Fruit fly (Drosophila melanogaster) whole organism, embryonic: ENCODE results near the gene CG34290.
A peak's percentile ranks its signal among the peaks of the same experiment; 100 is the strongest.

Experiments used
- Antp ChIP-seq: fragments of 200-800 bp; sonication (Bioruptor generic); optimal IDR thresholded peaks from 3 replicates; lab custom pipeline; 2016; ENCODE audit warnings: missing biosample characterization, missing genetic modification characterization
- Atf-2 ChIP-seq: fragments of 200-800 bp; sonication (Bioruptor generic); optimal IDR thresholded peaks from 2 replicates; lab custom pipeline; 2016; ENCODE audit warnings: missing biosample characterization, missing genetic modification characterization
- B-H1 ChIP-seq: fragments of 200-800 bp; sonication (Bioruptor generic); IDR thresholded peaks from 3 replicates; pipeline ENCODE4 v1.3.6; 2022; ENCODE audit warnings: missing biosample characterization, missing genetic modification characterization
- Bteb2 ChIP-seq: fragments of 200-800 bp; sonication (Bioruptor generic); optimal IDR thresholded peaks from 2 replicates; lab custom pipeline; 2016; ENCODE audit warnings: missing biosample characterization, missing genetic modification characterization
- CG11093 ChIP-seq: fragments of 200-800 bp; sonication (Bioruptor generic); IDR thresholded peaks from 3 replicates; pipeline ENCODE4 v1.3.6; 2022; ENCODE audit warnings: missing biosample characterization, missing genetic modification characterization
- CG13287 ChIP-seq: fragments of 200-800 bp; sonication (Bioruptor generic); IDR thresholded peaks from 2 replicates; pipeline ENCODE4 v1.3.6; 2022; ENCODE audit warnings: missing biosample characterization, missing genetic modification characterization; ENCODE audit not compliant: partially characterized antibody
- CG15073 ChIP-seq: fragments of 200-800 bp; sonication (Bioruptor generic); optimal IDR thresholded peaks from 2 replicates; lab custom pipeline; 2016; ENCODE audit warnings: missing biosample characterization, missing genetic modification characterization
- CG15269 ChIP-seq: fragments of 200-800 bp; sonication (Bioruptor generic); optimal IDR thresholded peaks from 2 replicates; lab custom pipeline; 2018; ENCODE audit warnings: missing biosample characterization, mild to moderate bottlenecking, missing genetic modification characterization, moderate library complexity
- CG1603 ChIP-seq: fragments of 200-800 bp; sonication (Bioruptor generic); optimal IDR thresholded peaks from 2 replicates; lab custom pipeline; 2019; ENCODE audit warnings: missing biosample characterization, mild to moderate bottlenecking, missing genetic modification characterization, moderate library complexity
- CG16863 ChIP-seq: fragments of 200-800 bp; sonication (Bioruptor generic); optimal IDR thresholded peaks from 3 replicates; lab custom pipeline; 2016; ENCODE audit warnings: missing biosample characterization, missing genetic modification characterization
- CG17186 ChIP-seq: fragments of 200-800 bp; sonication (Bioruptor generic); optimal IDR thresholded peaks from 3 replicates; lab custom pipeline; 2017; ENCODE audit warnings: missing biosample characterization, missing genetic modification reagents, missing genetic modification characterization
- CG1792 ChIP-seq: fragments of 200-800 bp; sonication (Bioruptor generic); optimal IDR thresholded peaks from 2 replicates; lab custom pipeline; 2016; ENCODE audit warnings: missing biosample characterization, missing genetic modification characterization
- CG1832 ChIP-seq: fragments of 200-800 bp; sonication (Bioruptor generic); optimal IDR thresholded peaks from 2 replicates; lab custom pipeline; 2017; ENCODE audit warnings: missing biosample characterization, mild to moderate bottlenecking, missing genetic modification characterization, inconsistent platforms
- CG30403 ChIP-seq: fragments of 200-800 bp; sonication (Bioruptor generic); optimal IDR thresholded peaks from 3 replicates; lab custom pipeline; 2016; ENCODE audit warnings: missing biosample characterization, missing genetic modification characterization
- CG32767 ChIP-seq: fragments of 200-800 bp; sonication (Bioruptor generic); IDR thresholded peaks from 2 replicates; pipeline ENCODE4 v1.3.6; 2022; ENCODE audit warnings: missing biosample characterization, missing genetic modification characterization
- CG34224 ChIP-seq: fragments of 200-800 bp; sonication (Bioruptor generic); IDR thresholded peaks from 3 replicates; pipeline ENCODE4 v1.3.6; 2022; ENCODE audit warnings: missing biosample characterization, missing genetic modification characterization; ENCODE audit not compliant: partially characterized antibody
- CG3838 ChIP-seq: fragments of 200-800 bp; sonication (Bioruptor generic); optimal IDR thresholded peaks from 3 replicates; lab custom pipeline; 2016; ENCODE audit warnings: missing biosample characterization, missing genetic modification characterization
- CG4360 ChIP-seq: fragments of 200-800 bp; sonication (Bioruptor generic); IDR thresholded peaks from 2 replicates; pipeline ENCODE4 v1.3.6; 2022; ENCODE audit warnings: missing biosample characterization, missing genetic modification characterization
- CG5953 ChIP-seq: fragments of 200-800 bp; sonication (Bioruptor generic); IDR thresholded peaks from 2 replicates; pipeline ENCODE4 v1.3.6; 2022; ENCODE audit warnings: missing biosample characterization, missing genetic modification characterization
- CG6791 ChIP-seq: fragments of 200-800 bp; sonication (Bioruptor generic); IDR thresholded peaks from 3 replicates; pipeline ENCODE4 v1.3.6; 2022; ENCODE audit warnings: missing biosample characterization, missing genetic modification characterization; ENCODE audit not compliant: partially characterized antibody
- CG6813 ChIP-seq: fragments of 200-800 bp; sonication (Bioruptor generic); optimal IDR thresholded peaks from 2 replicates; lab custom pipeline; 2017; ENCODE audit warnings: missing biosample characterization, missing genetic modification characterization, mild to moderate bottlenecking, moderate library complexity, missing genetic modification reagents
- CG8765 ChIP-seq: fragments of 200-800 bp; sonication (Bioruptor generic); IDR thresholded peaks from 2 replicates; pipeline ENCODE4 v1.3.6; 2022; ENCODE audit warnings: missing biosample characterization, missing genetic modification characterization
- Dbx ChIP-seq: fragments of 200-800 bp; sonication (Bioruptor generic); IDR thresholded peaks from 3 replicates; pipeline ENCODE4 v1.3.6; 2022; ENCODE audit warnings: missing biosample characterization, missing genetic modification characterization
- HLH4C ChIP-seq: fragments of 200-800 bp; sonication (Bioruptor generic); IDR thresholded peaks from 3 replicates; pipeline ENCODE4 v1.3.6; 2022; ENCODE audit warnings: missing biosample characterization, missing genetic modification characterization; ENCODE audit not compliant: partially characterized antibody
- Hr78 ChIP-seq, 2 experiments: fragments of 200-800 bp in 1 of 2; fragments of >200 bp in 1 of 2; sonication (Bioruptor generic) in 1 of 2; optimal IDR thresholded peaks; 2 replicates each; lab custom pipeline; 2017 to 2019; ENCODE audit warnings: missing biosample characterization in 2 of 2, missing genetic modification characterization in 2 of 2, mild to moderate bottlenecking in 1 of 2, moderate library complexity in 1 of 2
- Mad ChIP-seq: fragments of 200-800 bp; sonication (Bioruptor generic); optimal IDR thresholded peaks from 2 replicates; lab custom pipeline; 2016; ENCODE audit warnings: missing biosample characterization, missing genetic modification characterization
- Side ChIP-seq: fragments of 200-800 bp; sonication (Bioruptor generic); optimal IDR thresholded peaks from 2 replicates; lab custom pipeline; 2016; ENCODE audit warnings: missing biosample characterization, missing genetic modification characterization
- Sry-δ ChIP-seq: fragments of 200-800 bp; sonication (Bioruptor generic); optimal IDR thresholded peaks from 2 replicates; lab custom pipeline; 2016; ENCODE audit warnings: missing biosample characterization, missing genetic modification characterization
- Taf1 ChIP-seq: fragments of 200-800 bp; sonication (Bioruptor generic); IDR thresholded peaks from 2 replicates; pipeline ENCODE4 v1.3.6; 2022; ENCODE audit warnings: missing biosample characterization, missing genetic modification characterization
- Tbp ChIP-seq: fragments of >200 bp; optimal IDR thresholded peaks from 2 replicates; lab custom pipeline; 2018; ENCODE audit warnings: missing biosample characterization, missing genetic modification characterization
- bcd ChIP-seq: fragments of 200-800 bp; sonication (Bioruptor generic); optimal IDR thresholded peaks from 2 replicates; lab custom pipeline; 2017; ENCODE audit warnings: missing biosample characterization, mild to moderate bottlenecking, missing genetic modification characterization
- bowl ChIP-seq: fragments of 200-800 bp; sonication (Bioruptor generic); IDR thresholded peaks from 2 replicates; pipeline ENCODE4 v1.3.6; 2022; ENCODE audit warnings: missing biosample characterization, missing genetic modification characterization
- cato ChIP-seq: fragments of 200-800 bp; sonication (Bioruptor generic); optimal IDR thresholded peaks from 2 replicates; lab custom pipeline; 2016; ENCODE audit warnings: missing biosample characterization, missing genetic modification characterization, borderline replicate concordance
- chinmo ChIP-seq: fragments of 200-800 bp; sonication (Bioruptor generic); IDR thresholded peaks from 4 replicates; pipeline ENCODE4 v1.3.6; 2022; ENCODE audit warnings: missing biosample characterization, missing genetic modification characterization; ENCODE audit not compliant: partially characterized antibody
- chn ChIP-seq: fragments of 200-800 bp; sonication (Bioruptor generic); optimal IDR thresholded peaks from 2 replicates; lab custom pipeline; 2016; ENCODE audit warnings: missing biosample characterization, missing genetic modification characterization
- crol ChIP-seq: fragments of 200-800 bp; sonication (Bioruptor generic); IDR thresholded peaks from 2 replicates; pipeline ENCODE4 v1.3.6; 2022; ENCODE audit warnings: missing biosample characterization, missing genetic modification characterization
- da ChIP-seq: fragments of 200-800 bp; sonication (Bioruptor generic); optimal IDR thresholded peaks from 2 replicates; lab custom pipeline; 2016; ENCODE audit warnings: missing biosample characterization, missing genetic modification characterization
- eyg ChIP-seq: fragments of 200-800 bp; sonication (Bioruptor generic); optimal IDR thresholded peaks from 3 replicates; lab custom pipeline; 2016; ENCODE audit warnings: missing biosample characterization, missing genetic modification characterization
- gce ChIP-seq: fragments of 200-800 bp; sonication (Bioruptor generic); IDR thresholded peaks from 3 replicates; pipeline ENCODE4 v1.3.6; 2022; ENCODE audit warnings: missing biosample characterization, missing genetic modification characterization
- ken ChIP-seq: fragments of 200-800 bp; sonication (Bioruptor generic); IDR thresholded peaks from 3 replicates; pipeline ENCODE4 v1.3.6; 2022; ENCODE audit warnings: missing biosample characterization, missing genetic modification characterization
- lmd ChIP-seq: fragments of 200-800 bp; sonication (Bioruptor generic); IDR thresholded peaks from 2 replicates; pipeline ENCODE4 v1.3.6; 2022; ENCODE audit warnings: missing biosample characterization, missing genetic modification characterization
- oc ChIP-seq: fragments of 200-800 bp; sonication (Bioruptor generic); optimal IDR thresholded peaks from 2 replicates; lab custom pipeline; 2018; ENCODE audit warnings: missing biosample characterization, mild to moderate bottlenecking, missing genetic modification characterization, moderate library complexity
- stwl ChIP-seq: fragments of 200-800 bp; sonication (Bioruptor generic); optimal IDR thresholded peaks from 3 replicates; lab custom pipeline; 2018; ENCODE audit warnings: missing biosample characterization, mild to moderate bottlenecking, missing genetic modification characterization, moderate library complexity
- tap ChIP-seq: fragments of 200-800 bp; optimal IDR thresholded peaks from 3 replicates; lab custom pipeline; 2019; ENCODE audit warnings: missing biosample characterization, mild to moderate bottlenecking, missing genetic modification characterization, moderate library complexity
- trem ChIP-seq: fragments of 200-800 bp; optimal IDR thresholded peaks from 3 replicates; lab custom pipeline; 2019; ENCODE audit warnings: missing biosample characterization, mild to moderate bottlenecking, missing genetic modification characterization, moderate library complexity
- tup ChIP-seq: fragments of 200-800 bp; sonication (Bioruptor generic); optimal IDR thresholded peaks from 2 replicates; lab custom pipeline; 2016; ENCODE audit warnings: missing biosample characterization, mild to moderate bottlenecking, missing genetic modification characterization, moderate library complexity
- unpg ChIP-seq: fragments of 200-800 bp; sonication (Bioruptor generic); optimal IDR thresholded peaks from 3 replicates; lab custom pipeline; 2018; ENCODE audit warnings: missing biosample characterization, mild to moderate bottlenecking, missing genetic modification characterization, moderate library complexity
- zf30C ChIP-seq: fragments of 200-800 bp; sonication (Bioruptor generic); optimal IDR thresholded peaks from 3 replicates; lab custom pipeline; 2018; ENCODE audit warnings: missing biosample characterization, mild to moderate bottlenecking, missing genetic modification characterization

Gene CG34290

DNA sequence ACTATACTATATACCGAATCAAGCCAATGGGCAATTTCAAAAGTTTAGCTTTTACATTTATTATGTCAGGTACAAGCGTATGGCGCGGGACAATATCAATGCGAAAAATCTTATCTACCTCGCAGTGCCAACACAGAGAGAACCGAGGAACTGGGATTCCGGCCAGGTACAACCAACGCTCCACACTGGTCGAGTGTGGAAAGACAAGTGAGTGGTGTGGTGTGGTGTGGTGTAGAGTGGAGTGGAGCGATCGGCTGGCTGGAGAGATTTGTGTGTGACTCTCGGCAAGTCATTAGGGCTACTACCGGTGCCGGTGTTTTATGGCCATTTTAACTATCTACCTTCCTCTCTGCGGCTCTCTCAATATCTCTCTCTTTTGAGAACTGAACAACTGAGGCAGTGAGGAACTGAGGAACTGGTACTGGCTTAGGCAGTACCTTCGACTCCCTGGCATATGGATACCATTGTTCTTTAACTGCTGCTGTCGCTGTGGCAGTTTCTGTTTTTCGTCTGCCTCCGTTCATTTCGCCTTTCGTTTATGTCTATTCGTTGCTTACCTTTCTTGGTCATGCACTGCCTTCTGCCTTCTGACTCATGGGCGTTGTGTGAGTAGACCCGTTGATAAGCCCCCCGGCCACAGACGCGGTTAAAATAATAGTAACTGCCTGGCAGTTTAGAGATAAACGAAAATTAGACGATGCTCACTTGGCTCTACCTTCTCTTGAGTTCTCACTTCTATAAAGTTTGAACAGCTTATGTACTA, 30.2 kb downstream of the CG34290 start (continued):
- peak; percentile 86 for TF ChIP-seq tup (GFP tag; lab: Kevin White, UChicago)
- TF ChIP-seq Mad (GFP tag; lab: Kevin White, UChicago) = peak; percentile 64
- TF ChIP-seq stwl = peak; percentile 17
- TF ChIP-seq bowl (GFP tag; lab: Robert Waterston, UW) = peak; percentile 70; the same call in 1 of the 2 replicates
- TF ChIP-seq eyg (GFP tag; lab: Kevin White, UChicago) = peak; percentile 69
- peak; percentile 80 for TF ChIP-seq trem
- TF ChIP-seq zf30C (GFP tag; lab: Kevin White, UChicago) = no peak
- peak; percentile 94 for TF ChIP-seq CG1603 (tag; lab: Kevin White, UChicago)
- peak; percentile 85 for TF ChIP-seq gce (GFP tag; lab: Robert Waterston, UW)
- peak; percentile 87 for TF ChIP-seq Dbx (GFP tag; lab: Robert Waterston, UW)
- peak; percentile 89 for TF ChIP-seq tap (tag; lab: Kevin White, UChicago)
- TF ChIP-seq CG11093 (GFP tag; lab: Robert Waterston, UW) = peak; percentile 87
- no peak for TF ChIP-seq CG4360 (GFP tag; lab: Robert Waterston, UW)
- TF ChIP-seq Side (GFP tag; lab: Kevin White, UChicago) = peak; percentile 93
- TF ChIP-seq Taf1 (GFP tag; lab: Robert Waterston, UW) = peak; percentile 85
- TF ChIP-seq CG6791 (GFP tag; lab: Robert Waterston, UW) = no peak
- TF ChIP-seq B-H1 = peak; percentile 79
- 0 out of 2 replicates have a peak, but pooled peaks have one; percentile 13 for TF ChIP-seq CG13287 (GFP tag; lab: Robert Waterston, UW)
- TF ChIP-seq HLH4C (GFP tag; lab: Robert Waterston, UW) = no peak
- peak; percentile 49 for TF ChIP-seq Sry-δ (GFP tag; lab: Kevin White, UChicago)
- peak; percentile 84 for TF ChIP-seq CG15073
- TF ChIP-seq Tbp (GFP tag; lab: Kevin White, UChicago) = no peak
- peak; percentile 83 for TF ChIP-seq CG1792 (GFP tag; lab: Kevin White, UChicago)
- peak; percentile 87 for TF ChIP-seq lmd
- TF ChIP-seq ken (GFP tag; lab: Robert Waterston, UW) = peak; percentile 66
- peak; percentile 72 for TF ChIP-seq CG3838 (GFP tag; lab: Kevin White, UChicago)
- peak in 1 of 2 experiments; percentile 73 for TF ChIP-seq Hr78 (GFP tag; optimal IDR thresholded peaks at IDR 0.05; lab: Kevin White, UChicago)
- peak; percentile 87 for TF ChIP-seq chn (GFP tag; lab: Kevin White, UChicago)
- peak; percentile 90 for TF ChIP-seq CG6813 (GFP tag; lab: Kevin White, UChicago)
- peak; percentile 90 for TF ChIP-seq CG30403 (GFP tag; lab: Kevin White, UChicago)
- peak; percentile 89 for TF ChIP-seq oc (tag; lab: Kevin White, UChicago)
- no peak; the same call in 1 of the 2 replicates for TF ChIP-seq crol (GFP tag; lab: Robert Waterston, UW)
- TF ChIP-seq unpg = peak; percentile 91
- peak; percentile 58 for TF ChIP-seq CG17186 (GFP tag; lab: Kevin White, UChicago)
- peak; percentile 88 for TF ChIP-seq Atf-2
- peak; percentile 77; the same call in 2 of the 4 replicates for TF ChIP-seq chinmo (GFP tag; lab: Robert Waterston, UW)
- TF ChIP-seq CG16863 = peak; percentile 89
- TF ChIP-seq cato = peak; percentile 68
- TF ChIP-seq CG8765 = peak; percentile 86
- TF ChIP-seq CG5953 (GFP tag; lab: Robert Waterston, UW) = peak; percentile 80
- TF ChIP-seq Antp = peak; percentile 91
- no peak for TF ChIP-seq CG1832 (GFP tag; lab: Kevin White, UChicago)
- TF ChIP-seq bcd = peak; percentile 91
- peak; percentile 59 for TF ChIP-seq da (GFP tag; lab: Kevin White, UChicago)
- peak; percentile 91 for TF ChIP-seq CG15269 (tag; lab: Kevin White, UChicago)
- no peak; the same call in 1 of the 3 replicates for TF ChIP-seq CG34224 (GFP tag; lab: Robert Waterston, UW)
- peak; percentile 83 for TF ChIP-seq CG32767
- peak; percentile 86 for TF ChIP-seq Bteb2 (GFP tag; lab: Kevin White, UChicago)
